Fruit fly (Drosophila melanogaster) whole organism, embryonic: ENCODE results near the gene Oatp30B.

Experiments used
- Antp ChIP-seq: fragments of 200-800 bp; sonication (Bioruptor generic); optimal IDR thresholded peaks from 3 replicates; lab custom pipeline; 2016; ENCODE audit warnings: missing biosample characterization, missing genetic modification characterization
- B-H1 ChIP-seq: fragments of 200-800 bp; sonication (Bioruptor generic); IDR thresholded peaks from 3 replicates; pipeline ENCODE4 v1.3.6; 2022; ENCODE audit warnings: missing biosample characterization, missing genetic modification characterization
- Bdp1 ChIP-seq: fragments of 200-800 bp; sonication (Bioruptor generic); optimal IDR thresholded peaks from 3 replicates; lab custom pipeline; 2016; ENCODE audit warnings: missing biosample characterization, missing genetic modification characterization
- CG10209 ChIP-seq: fragments of 200-800 bp; sonication (Bioruptor generic); optimal IDR thresholded peaks from 3 replicates; lab custom pipeline; 2017; ENCODE audit warnings: missing biosample characterization, mild to moderate bottlenecking, missing genetic modification characterization, missing genetic modification reagents
- CG10321 ChIP-seq: fragments of 200-800 bp; sonication (Bioruptor generic); IDR thresholded peaks from 2 replicates; pipeline ENCODE4 v1.3.6; 2022; ENCODE audit warnings: missing biosample characterization, missing genetic modification characterization
- CG11085 ChIP-seq: fragments of 200-800 bp; sonication (Bioruptor generic); IDR thresholded peaks from 2 replicates; pipeline ENCODE4 v1.3.6; 2022; ENCODE audit warnings: missing biosample characterization, missing genetic modification characterization
- CG11560 ChIP-seq: fragments of 200-800 bp; sonication (Bioruptor generic); IDR thresholded peaks from 3 replicates; pipeline ENCODE4 v1.3.6; 2022; ENCODE audit warnings: missing biosample characterization, missing genetic modification characterization
- CG11723 ChIP-seq: fragments of 200-800 bp; sonication (Bioruptor generic); optimal IDR thresholded peaks from 2 replicates; lab custom pipeline; 2017; ENCODE audit warnings: missing biosample characterization, mild to moderate bottlenecking, missing genetic modification characterization
- CG12155 ChIP-seq: fragments of 200-800 bp; sonication (Bioruptor generic); optimal IDR thresholded peaks from 3 replicates; lab custom pipeline; 2016; ENCODE audit warnings: missing biosample characterization, missing genetic modification characterization
- CG12299 ChIP-seq: fragments of 200-800 bp; sonication (Bioruptor generic); optimal IDR thresholded peaks from 2 replicates; lab custom pipeline; 2018; ENCODE audit warnings: missing biosample characterization, mild to moderate bottlenecking, missing genetic modification characterization
- CG14965 ChIP-seq: fragments of 200-800 bp; sonication (Bioruptor generic); optimal IDR thresholded peaks from 2 replicates; lab custom pipeline; 2016; ENCODE audit warnings: missing biosample characterization, missing genetic modification characterization, borderline replicate concordance
- CG15479 ChIP-seq: fragments of 200-800 bp; sonication (Bioruptor generic); optimal IDR thresholded peaks from 3 replicates; lab custom pipeline; 2019; ENCODE audit warnings: missing biosample characterization, mild to moderate bottlenecking, missing genetic modification characterization, moderate library complexity
- CG15601 ChIP-seq: fragments of 200-800 bp; sonication (Bioruptor generic); optimal IDR thresholded peaks from 3 replicates; lab custom pipeline; 2019; ENCODE audit warnings: missing biosample characterization, mild to moderate bottlenecking, missing genetic modification characterization, moderate library complexity
- CG16779 ChIP-seq: fragments of 200-800 bp; sonication (Bioruptor generic); IDR thresholded peaks from 2 replicates; pipeline ENCODE4 v1.3.6; 2022; ENCODE audit warnings: missing biosample characterization, missing genetic modification characterization
- CG17568 ChIP-seq: fragments of 200-800 bp; sonication (Bioruptor generic); optimal IDR thresholded peaks from 2 replicates; lab custom pipeline; 2018; ENCODE audit warnings: missing biosample characterization, mild to moderate bottlenecking, missing genetic modification characterization, moderate library complexity
- CG33557 ChIP-seq: fragments of 200-800 bp; sonication (Bioruptor generic); optimal IDR thresholded peaks from 2 replicates; lab custom pipeline; 2019; ENCODE audit warnings: missing biosample characterization, mild to moderate bottlenecking, missing genetic modification characterization, moderate library complexity
- CG4282 ChIP-seq: fragments of 200-800 bp; sonication (Bioruptor generic); optimal IDR thresholded peaks from 2 replicates; lab custom pipeline; 2016; ENCODE audit warnings: missing biosample characterization, missing genetic modification characterization
- CG4328 ChIP-seq: fragments of 200-800 bp; sonication (Bioruptor generic); optimal IDR thresholded peaks from 3 replicates; lab custom pipeline; 2017; ENCODE audit warnings: missing biosample characterization, missing genetic modification reagents, missing genetic modification characterization
- CG6689 ChIP-seq: fragments of 200-800 bp; sonication (Bioruptor generic); IDR thresholded peaks from 2 replicates; pipeline ENCODE4 v1.3.6; 2022; ENCODE audit warnings: missing biosample characterization, missing genetic modification characterization
- CG7372 ChIP-seq: fragments of 200-800 bp; sonication (Bioruptor generic); IDR thresholded peaks from 2 replicates; pipeline ENCODE4 v1.3.6; 2022; ENCODE audit warnings: missing biosample characterization, missing genetic modification characterization
- CG7839 ChIP-seq: fragments of 200-800 bp; sonication (Bioruptor generic); optimal IDR thresholded peaks from 3 replicates; lab custom pipeline; 2018; ENCODE audit warnings: missing biosample characterization, mild to moderate bottlenecking, missing genetic modification characterization, moderate library complexity
- CG7987 ChIP-seq: fragments of 200-800 bp; sonication (Bioruptor generic); optimal IDR thresholded peaks from 2 replicates; lab custom pipeline; 2018; ENCODE audit warnings: missing biosample characterization, mild to moderate bottlenecking, missing genetic modification characterization, moderate library complexity
- CG8765 ChIP-seq: fragments of 200-800 bp; sonication (Bioruptor generic); IDR thresholded peaks from 2 replicates; pipeline ENCODE4 v1.3.6; 2022; ENCODE audit warnings: missing biosample characterization, missing genetic modification characterization
- Deaf1 ChIP-seq: fragments of 200-800 bp; optimal IDR thresholded peaks from 3 replicates; lab custom pipeline; 2019; ENCODE audit warnings: missing biosample characterization, mild to moderate bottlenecking, missing genetic modification characterization, moderate library complexity
- ERR ChIP-seq: fragments of 200-800 bp; sonication (Bioruptor generic); optimal IDR thresholded peaks from 2 replicates; lab custom pipeline; 2016; ENCODE audit warnings: missing biosample characterization, missing genetic modification characterization
- Hr3 ChIP-seq: fragments of 200-800 bp; sonication (Bioruptor generic); optimal IDR thresholded peaks from 3 replicates; lab custom pipeline; 2016; ENCODE audit warnings: missing biosample characterization, missing genetic modification characterization
- Jarid2 ChIP-seq: fragments of 200-800 bp; sonication (Bioruptor generic); optimal IDR thresholded peaks from 3 replicates; lab custom pipeline; 2017; ENCODE audit warnings: mild to moderate bottlenecking, missing biosample characterization, missing genetic modification reagents, missing genetic modification characterization
- MTF-1 ChIP-seq: fragments of 200-800 bp; sonication (Bioruptor generic); optimal IDR thresholded peaks from 2 replicates; lab custom pipeline; 2018; ENCODE audit warnings: missing biosample characterization, mild to moderate bottlenecking, missing genetic modification characterization, borderline replicate concordance
- Med ChIP-seq: fragments of 200-800 bp; sonication (Bioruptor generic); peaks from one replicate; lab custom pipeline; 2016; ENCODE audit warnings: missing biosample characterization, missing genetic modification characterization, mild to moderate bottlenecking, inconsistent platforms, moderate library complexity
- Mrtf ChIP-seq: fragments of 200-800 bp; sonication (Bioruptor generic); IDR thresholded peaks from 3 replicates; pipeline ENCODE4 v1.3.6; 2022; ENCODE audit warnings: missing biosample characterization, missing genetic modification characterization
- Xrp1 ChIP-seq: fragments of 200-800 bp; sonication (Bioruptor generic); IDR thresholded peaks from 2 replicates; pipeline ENCODE4 v1.3.6; 2022; ENCODE audit warnings: missing biosample characterization, missing genetic modification characterization
- amos ChIP-seq: fragments of 200-800 bp; sonication (Bioruptor generic); IDR thresholded peaks from 2 replicates; pipeline ENCODE4 v1.3.6; 2022; ENCODE audit warnings: missing biosample characterization, missing genetic modification characterization; ENCODE audit not compliant: partially characterized antibody
- az2 ChIP-seq: fragments of 200-800 bp; sonication (Bioruptor generic); optimal IDR thresholded peaks from 3 replicates; lab custom pipeline; 2016; ENCODE audit warnings: missing biosample characterization, missing genetic modification characterization
- bab2 ChIP-seq: fragments of 200-800 bp; sonication (Bioruptor generic); optimal IDR thresholded peaks from 2 replicates; lab custom pipeline; 2016; ENCODE audit warnings: missing biosample characterization, missing genetic modification characterization
- bsh ChIP-seq, 2 experiments: fragments of 200-800 bp; sonication (Bioruptor generic); optimal IDR thresholded peaks; 2 replicates each; lab custom pipeline; 2017 to 2018; ENCODE audit warnings: mild to moderate bottlenecking in 2 of 2, missing biosample characterization in 2 of 2, missing genetic modification characterization in 2 of 2, moderate library complexity in 1 of 2
- caup ChIP-seq: fragments of 200-800 bp; sonication (Bioruptor generic); optimal IDR thresholded peaks from 3 replicates; lab custom pipeline; 2017; ENCODE audit warnings: missing biosample characterization, mild to moderate bottlenecking, missing genetic modification characterization, moderate library complexity; ENCODE audit not compliant: severe bottlenecking
- chm ChIP-seq: fragments of 200-800 bp; sonication (Bioruptor generic); IDR thresholded peaks from 2 replicates; pipeline ENCODE4 v1.3.6; 2022; ENCODE audit warnings: missing biosample characterization, missing genetic modification characterization
- crp ChIP-seq, 2 experiments: fragments of 200-800 bp; sonication (Bioruptor generic); optimal IDR thresholded peaks; 2 replicates in 1 of 2; 3 replicates in 1 of 2; lab custom pipeline; 2017; ENCODE audit warnings: missing biosample characterization in 2 of 2, missing genetic modification characterization in 2 of 2, mild to moderate bottlenecking in 1 of 2, moderate library complexity in 1 of 2
- fd102C ChIP-seq: fragments of 200-800 bp; sonication (Bioruptor generic); optimal IDR thresholded peaks from 2 replicates; lab custom pipeline; 2018; ENCODE audit warnings: missing biosample characterization, mild to moderate bottlenecking, missing genetic modification characterization, moderate library complexity
- ham ChIP-seq: fragments of 200-800 bp; sonication (Bioruptor generic); IDR thresholded peaks from 2 replicates; pipeline ENCODE4 v1.3.6; 2022; ENCODE audit warnings: missing biosample characterization, missing genetic modification characterization
- pfk ChIP-seq: fragments of 200-800 bp; sonication (Bioruptor generic); optimal IDR thresholded peaks from 2 replicates; lab custom pipeline; 2018; ENCODE audit warnings: missing biosample characterization, mild to moderate bottlenecking, missing genetic modification characterization, moderate library complexity
- pnt ChIP-seq: fragments of 200-800 bp; sonication (Bioruptor generic); optimal IDR thresholded peaks from 3 replicates; lab custom pipeline; 2016; ENCODE audit warnings: missing biosample characterization, missing genetic modification characterization
- psq ChIP-seq: fragments of 200-800 bp; sonication (Bioruptor generic); optimal IDR thresholded peaks from 2 replicates; lab custom pipeline; 2017; ENCODE audit warnings: missing biosample characterization, missing genetic modification characterization
- sens ChIP-seq: fragments of 200-800 bp; sonication (Bioruptor generic); peaks from one replicate; lab custom pipeline; 2016; ENCODE audit warnings: missing biosample characterization, missing genetic modification characterization
- sna ChIP-seq: fragments of 200-800 bp; sonication (Bioruptor generic); IDR thresholded peaks from 2 replicates; pipeline ENCODE4 v1.3.6; 2022; ENCODE audit warnings: missing biosample characterization, missing genetic modification characterization; ENCODE audit not compliant: partially characterized antibody
- sr ChIP-seq: fragments of 200-800 bp; sonication (Bioruptor generic); IDR thresholded peaks from 3 replicates; pipeline ENCODE4 v1.3.6; 2022; ENCODE audit warnings: missing biosample characterization, missing genetic modification characterization
- sug ChIP-seq: fragments of 200-800 bp; optimal IDR thresholded peaks from 2 replicates; lab custom pipeline; 2019; ENCODE audit warnings: missing biosample characterization, mild to moderate bottlenecking, missing genetic modification characterization, moderate library complexity
- wek ChIP-seq: fragments of 200-800 bp; sonication (Bioruptor generic); optimal IDR thresholded peaks from 3 replicates; lab custom pipeline; 2018; ENCODE audit warnings: missing biosample characterization, mild to moderate bottlenecking, missing genetic modification characterization, moderate library complexity

The Oatp30B gene

dm6 chr2L:9496378-9497284 is 24.4 kb upstream of the Oatp30B start (continued):
- TF ChIP-seq caup (GFP tag; lab: Kevin White, UChicago) (no peak), MTF-1 (GFP tag; lab: Kevin White, UChicago) (no peak), CG12155 (GFP tag; lab: Kevin White, UChicago) (no peak), CG12299 (no peak), CG11723 (GFP tag; lab: Kevin White, UChicago) (no peak), psq (GFP tag; lab: Kevin White, UChicago) (no peak), CG15479 (GFP tag; lab: Kevin White, UChicago) (no peak), amos (GFP tag; lab: Robert Waterston, UW) (no peak), CG7987 (GFP tag; lab: Kevin White, UChicago) (no peak), CG14965 (no peak), CG7839 (tag; lab: Kevin White, UChicago) (no peak), sr (peak; percentile 33; the same call in 1 of the 3 replicates), Bdp1 (no peak), CG7372 (GFP tag; lab: Robert Waterston, UW) (no peak), bsh (GFP tag; optimal IDR thresholded peaks at IDR 0.05; lab: Kevin White, UChicago) (no peak), CG4282 (GFP tag; lab: Kevin White, UChicago) (peak; percentile 27), CG17568 (GFP tag; lab: Kevin White, UChicago) (no peak), chm (GFP tag; lab: Robert Waterston, UW) (peak; percentile 51; the same call in 1 of the 2 replicates), bab2 (no peak), CG6689 (GFP tag; lab: Robert Waterston, UW) (0 out of 2 replicates have a peak, but pooled peaks have one; percentile 12), CG11085 (GFP tag; lab: Robert Waterston, UW) (no peak), crp (GFP tag; optimal IDR thresholded peaks at IDR 0.05; lab: Kevin White, UChicago) (no peak), sna (no peak), ERR (GFP tag; lab: Kevin White, UChicago) (no peak), CG15601 (no peak), sens (peak; percentile 73), CG33557 (no peak), az2 (GFP tag; lab: Kevin White, UChicago) (peak; percentile 28), CG10321 (GFP tag; lab: Robert Waterston, UW) (0 out of 2 replicates have a peak, but pooled peaks have one; percentile 16), fd102C (no peak), ham (GFP tag; lab: Robert Waterston, UW) (no peak), wek (GFP tag; lab: Kevin White, UChicago) (no peak), Deaf1 (tag; lab: Kevin White, UChicago) (no peak), sug (tag; lab: Kevin White, UChicago) (no peak), Jarid2 (GFP tag; lab: Kevin White, UChicago) (no peak), CG8765 (GFP tag; lab: Robert Waterston, UW) (0 out of 2 replicates have a peak, but pooled peaks have one; percentile 24), Xrp1 (GFP tag; lab: Robert Waterston, UW) (peak; percentile 44), Antp (GFP tag; lab: Kevin White, UChicago) (no peak), pnt (GFP tag; lab: Kevin White, UChicago) (no peak), CG4328 (no peak), Mrtf (GFP tag; lab: Robert Waterston, UW) (no peak), CG16779 (GFP tag; lab: Robert Waterston, UW) (no peak), CG11560 (tag; lab: Robert Waterston, UW) (no peak), CG10209 (GFP tag; lab: Kevin White, UChicago) (no peak), Med (GFP tag; lab: Kevin White, UChicago) (peak; percentile 85), B-H1 (no peak; the same call in 2 of the 3 replicates), Hr3 (GFP tag; lab: Kevin White, UChicago) (no peak), pfk (GFP tag; lab: Kevin White, UChicago) (no peak)
